Fruit fly (Drosophila melanogaster) S2 (cell line): ENCODE data around the gene siz.

Experiments used
- CG8478 ChIP-seq: fragments of >200 bp; optimal IDR thresholded peaks from 2 replicates; lab custom pipeline; 2018
- CTCF ChIP-seq, 2 experiments: fragments of >200 bp; optimal IDR thresholded peaks; 2 replicates each; lab custom pipeline; 2018

Gene siz

dm6 chr3L:21054188-21054893 lies 20.0 kb downstream of the siz start:
- TF ChIP-seq CG8478 (lab: Kevin White, UChicago) (no peak), CTCF (optimal IDR thresholded peaks at IDR 0.05; lab: Kevin White, UChicago) (no peak)

- TF ChIP-seq CTCF (optimal IDR thresholded peaks at IDR 0.05; lab: Kevin White, UChicago) (no peak), CG8478 (lab: Kevin White, UChicago) (no peak)
Measured at dm6 chr3L:21054894-21055270, 20.5 kb downstream of the siz start.

DNA sequence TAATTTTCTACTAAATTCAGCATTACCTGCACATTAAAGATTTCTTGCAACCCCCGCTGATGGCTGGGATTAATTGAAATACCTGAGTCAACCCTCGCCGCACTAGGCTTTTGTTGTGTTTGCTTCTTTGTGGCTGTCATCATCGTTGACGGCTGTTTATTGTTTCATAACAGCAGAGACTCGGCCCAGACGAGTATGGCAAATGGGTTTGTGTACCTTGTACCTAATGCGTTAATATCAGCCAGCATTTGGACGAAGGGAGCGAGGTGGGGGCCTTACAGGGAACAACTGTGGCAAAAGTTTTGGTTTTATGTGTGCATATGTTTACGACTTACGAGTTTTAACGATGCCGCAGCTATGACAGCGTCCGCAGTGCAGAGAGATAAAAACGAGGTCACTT lies 21.5 kb downstream of the siz start:
- no peak for TF ChIP-seq CTCF (optimal IDR thresholded peaks at IDR 0.05; lab: Kevin White, UChicago)
- TF ChIP-seq CG8478 (lab: Kevin White, UChicago), result no peak

- TF ChIP-seq CTCF (optimal IDR thresholded peaks at IDR 0.05; lab: Kevin White, UChicago), result no peak
- TF ChIP-seq CG8478 (lab: Kevin White, UChicago), result no peak
Measured at dm6 chr3L:21056290-21056689, 22.0 kb downstream of the siz start.

DNA sequence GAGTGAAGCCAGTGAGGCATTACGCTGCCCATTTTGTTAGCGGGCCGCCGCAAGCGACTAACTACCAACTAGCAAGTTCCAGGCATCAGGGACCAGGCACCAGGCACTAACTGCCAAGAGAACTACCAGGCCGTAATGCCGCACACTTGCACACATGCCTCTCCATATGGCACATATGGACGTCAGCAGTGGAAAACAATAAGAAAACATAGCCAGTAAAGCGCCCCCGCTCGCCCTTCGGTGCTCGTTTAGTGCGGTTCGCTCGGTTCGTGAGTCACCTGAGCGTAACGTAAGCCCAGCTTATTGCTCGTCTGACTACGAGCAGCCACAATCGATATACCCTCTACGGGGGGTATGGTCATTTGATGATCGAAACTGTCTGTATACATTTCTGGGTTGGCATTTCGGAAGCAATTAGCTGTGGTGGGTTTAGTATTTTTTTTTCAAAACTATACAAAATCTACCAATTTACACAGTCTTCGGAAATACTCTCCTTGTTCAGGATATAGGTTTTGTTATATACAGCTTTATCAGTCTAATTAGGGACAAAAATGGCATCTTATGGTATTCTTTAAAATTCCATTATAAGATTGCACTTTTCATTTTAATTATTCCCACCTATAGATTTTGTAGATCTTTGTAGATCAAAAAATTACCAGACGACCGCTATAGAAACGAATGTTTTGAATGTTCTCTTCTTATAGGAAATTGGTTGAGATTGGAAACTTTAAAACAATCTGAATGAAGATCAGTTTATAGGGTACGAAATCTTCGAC lies 22.6 kb downstream of the siz start:
- no peak for TF ChIP-seq CG8478 (lab: Kevin White, UChicago)
- TF ChIP-seq CTCF (optimal IDR thresholded peaks at IDR 0.05; lab: Kevin White, UChicago), result no peak

dm6 chr3L:21057568-21057940 lies 23.2 kb downstream of the siz start:
- TF ChIP-seq CG8478 (lab: Kevin White, UChicago), result no peak
- no peak for TF ChIP-seq CTCF (optimal IDR thresholded peaks at IDR 0.05; lab: Kevin White, UChicago)

DNA sequence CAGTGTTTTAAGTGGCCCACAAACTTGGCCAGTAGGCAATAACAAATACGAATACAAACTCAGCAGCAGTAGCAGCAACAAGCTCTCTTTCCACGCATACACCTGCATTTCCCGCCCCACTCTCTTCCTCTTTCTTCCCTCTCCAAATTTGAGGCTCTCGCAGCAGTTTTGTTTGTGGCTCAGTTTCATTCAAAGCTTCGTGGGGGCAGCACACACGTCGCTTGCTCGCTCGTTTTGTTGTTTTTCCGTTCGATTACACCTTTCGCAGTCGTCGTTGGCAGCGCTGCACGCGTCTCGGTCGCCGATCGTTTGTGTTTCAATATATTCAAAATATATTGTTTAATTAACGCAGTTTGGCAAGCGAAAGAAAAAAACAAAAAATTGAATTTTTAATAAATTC lies 24.3 kb downstream of the siz start:
- TF ChIP-seq CTCF (optimal IDR thresholded peaks at IDR 0.05; lab: Kevin White, UChicago), result no peak
- TF ChIP-seq CG8478 (lab: Kevin White, UChicago), result no peak

dm6 chr3L:21060189-21061070 lies 26.1 kb downstream of the siz start:
- TF ChIP-seq CTCF (optimal IDR thresholded peaks at IDR 0.05; lab: Kevin White, UChicago) (no peak), CG8478 (lab: Kevin White, UChicago) (no peak)

dm6 chr3L:21061968-21062367 lies 27.6 kb downstream of the siz start:
- TF ChIP-seq CTCF (optimal IDR thresholded peaks at IDR 0.05; lab: Kevin White, UChicago) (no peak), CG8478 (lab: Kevin White, UChicago) (no peak)

- TF ChIP-seq CG8478 (lab: Kevin White, UChicago) (no peak), CTCF (optimal IDR thresholded peaks at IDR 0.05; lab: Kevin White, UChicago) (no peak)
Measured at dm6 chr3L:21064587-21064986, 30.3 kb downstream of the siz start.

DNA sequence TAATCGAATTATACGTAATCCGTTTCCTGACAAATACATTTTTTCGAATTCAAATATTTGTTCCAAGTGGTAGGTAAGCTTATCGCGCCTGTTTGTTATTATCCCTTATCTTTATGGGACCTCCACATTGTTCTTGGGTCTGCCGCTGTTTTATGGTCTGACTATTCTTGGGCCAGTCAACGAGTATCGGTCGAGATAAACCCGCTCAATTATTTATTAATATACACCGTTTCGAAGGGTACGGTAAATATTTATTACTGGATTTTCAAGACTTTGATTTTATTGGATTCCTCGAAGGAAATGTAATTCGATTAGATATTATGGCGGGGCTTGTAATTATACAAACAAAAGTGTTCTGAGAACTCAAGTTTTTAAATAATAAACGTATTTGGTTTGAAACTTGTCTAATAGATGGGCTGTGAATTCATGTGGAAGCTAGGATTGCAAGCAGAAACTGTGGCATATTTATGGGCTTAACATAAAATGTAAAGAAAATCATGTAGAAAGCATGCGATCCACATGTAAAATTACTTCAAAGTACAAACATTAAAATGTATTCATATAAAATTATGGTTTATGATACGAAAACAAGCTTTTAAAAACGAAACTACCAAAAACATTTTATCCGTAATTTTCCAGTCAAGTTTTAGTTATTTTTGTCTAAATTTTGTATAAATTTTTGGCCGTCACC lies 31.0 kb downstream of the siz start, which contains the start of gene CG43072:
TSS of gene CG43072 (plus strand) at position 641 of the 691 bp plus-strand sequence.
- TF ChIP-seq CTCF (optimal IDR thresholded peaks at IDR 0.05; lab: Kevin White, UChicago), result peak in 1 of 2 experiments; percentile 55
- no peak for TF ChIP-seq CG8478 (lab: Kevin White, UChicago)

DNA sequence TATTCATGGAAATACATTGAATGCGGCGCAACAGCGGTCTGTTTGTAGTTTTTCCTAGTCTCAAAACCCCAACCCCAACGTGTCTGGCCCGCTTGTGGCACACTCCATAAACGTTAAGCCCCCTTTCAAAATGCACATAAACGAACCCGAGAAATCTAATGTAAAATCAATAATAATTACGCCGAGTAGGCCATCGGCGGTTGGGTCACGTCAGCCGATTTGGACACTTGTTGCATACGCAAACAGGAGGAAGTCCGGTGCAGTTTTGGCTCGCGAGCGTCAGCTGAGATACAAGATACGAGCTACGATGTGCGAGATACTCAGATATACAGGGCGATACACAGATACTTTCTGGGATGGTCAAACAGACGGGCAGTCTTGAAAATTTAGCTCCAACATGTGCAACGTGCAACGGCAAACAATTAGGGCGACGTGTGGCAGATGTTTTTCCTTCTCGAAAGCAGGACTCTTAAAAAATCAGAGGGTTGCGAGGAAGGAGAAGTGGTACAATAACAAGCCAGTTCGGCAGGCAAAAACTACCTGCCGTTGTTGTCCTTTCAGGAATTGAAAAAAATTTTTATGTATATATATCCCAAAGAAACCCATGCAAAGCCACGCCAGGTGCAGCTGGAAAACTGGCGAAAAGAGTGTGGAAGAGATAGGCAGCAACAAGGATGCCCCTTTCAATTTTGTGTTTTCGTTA lies 32.0 kb downstream of the siz start:
- no peak for TF ChIP-seq CG8478 (lab: Kevin White, UChicago)
- no peak for TF ChIP-seq CTCF (optimal IDR thresholded peaks at IDR 0.05; lab: Kevin White, UChicago)

DNA sequence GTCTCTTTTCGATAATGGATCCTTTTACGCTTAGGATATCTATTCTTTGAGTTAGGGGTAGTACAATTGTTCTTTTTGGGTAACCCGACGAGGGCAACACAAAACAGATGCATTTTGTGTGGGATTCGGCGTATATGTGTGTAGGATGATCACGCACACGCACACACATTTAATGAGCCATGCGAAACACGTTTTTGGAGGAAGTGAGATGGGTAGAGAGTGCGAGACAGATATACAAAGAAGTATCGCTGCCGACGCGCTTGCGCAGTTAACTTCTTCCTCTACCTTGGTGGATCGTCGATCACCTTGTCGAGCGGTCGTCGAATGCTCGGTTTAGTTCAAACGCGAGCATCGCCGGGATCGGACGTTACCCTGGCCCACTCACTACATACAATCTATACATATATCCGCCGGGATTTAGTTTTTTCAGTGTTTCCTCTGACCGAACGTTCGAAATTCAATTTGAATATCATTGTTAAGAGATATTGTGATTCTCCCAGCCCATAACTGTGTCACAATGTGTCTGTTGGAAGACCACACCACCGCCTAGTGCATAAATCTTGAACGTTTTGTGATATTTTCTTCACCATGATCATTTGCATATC lies 33.3 kb downstream of the siz start:
- TF ChIP-seq CTCF (optimal IDR thresholded peaks at IDR 0.05; lab: Kevin White, UChicago) (peak in 1 of 2 experiments; percentile 28), CG8478 (lab: Kevin White, UChicago) (no peak)
